Worm (Caenorhabditis elegans): Measurements from ENCODE around the gene C47E12.10.

C47E12.10 gene

DNA sequence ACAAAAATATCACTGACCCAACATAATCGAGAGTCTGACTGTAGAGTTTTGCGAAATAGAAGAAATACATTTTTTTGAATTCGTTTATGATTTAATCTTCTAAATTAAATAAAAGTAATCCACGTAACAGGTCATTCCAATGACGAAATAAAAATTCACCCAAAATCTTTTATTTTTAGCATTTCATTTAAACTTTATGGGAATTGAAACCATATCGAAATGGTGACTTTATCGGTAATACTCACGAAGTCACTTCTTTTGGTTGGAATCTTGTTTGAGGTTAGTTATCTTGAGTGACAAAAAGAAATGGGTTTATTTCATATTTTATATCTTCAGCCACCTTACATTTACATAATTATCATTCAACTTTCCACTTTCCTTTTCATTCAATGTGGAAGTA, at the start of gene C47E12.10, which contains the start of gene C47E12.12:
TSS of gene C47E12.10 (plus strand) at position 172 of the 400 bp plus-strand sequence.
TSS of gene C47E12.12 (minus strand) at position 101 of the 400 bp plus-strand sequence.
- no peak for TF ChIP-seq dao-5 (tag; optimal IDR thresholded peaks at IDR 0.05)
- no peak for TF ChIP-seq him-1 (tag; optimal IDR thresholded peaks at IDR 0.05)
- TF ChIP-seq W03F9.2 (tag; optimal IDR thresholded peaks at IDR 0.05), result no peak

DNA sequence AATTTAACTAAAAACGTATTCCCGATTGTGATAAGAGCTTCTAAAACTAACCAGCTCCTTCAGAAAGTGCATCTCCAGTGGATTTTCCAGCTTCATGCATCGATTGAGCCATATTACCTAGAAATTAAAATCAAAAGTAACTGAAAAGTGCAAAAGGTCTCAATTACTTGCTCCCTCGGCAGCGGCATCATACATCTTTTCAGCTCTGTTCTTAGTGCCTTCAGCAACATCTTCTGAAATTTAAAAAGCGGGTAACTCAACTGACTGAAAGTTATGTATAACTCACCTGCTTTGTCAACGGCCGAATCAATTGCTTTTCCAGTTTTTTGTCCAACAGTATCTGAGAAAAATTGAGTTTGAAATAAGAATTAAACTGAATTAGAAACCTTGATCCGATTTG, 48.2 kb upstream of the C47E12.10 start:
- TF ChIP-seq him-1 (tag; optimal IDR thresholded peaks at IDR 0.05) (no peak), dao-5 (tag; optimal IDR thresholded peaks at IDR 0.05) (no peak), W03F9.2 (tag; optimal IDR thresholded peaks at IDR 0.05) (no peak)

DNA sequence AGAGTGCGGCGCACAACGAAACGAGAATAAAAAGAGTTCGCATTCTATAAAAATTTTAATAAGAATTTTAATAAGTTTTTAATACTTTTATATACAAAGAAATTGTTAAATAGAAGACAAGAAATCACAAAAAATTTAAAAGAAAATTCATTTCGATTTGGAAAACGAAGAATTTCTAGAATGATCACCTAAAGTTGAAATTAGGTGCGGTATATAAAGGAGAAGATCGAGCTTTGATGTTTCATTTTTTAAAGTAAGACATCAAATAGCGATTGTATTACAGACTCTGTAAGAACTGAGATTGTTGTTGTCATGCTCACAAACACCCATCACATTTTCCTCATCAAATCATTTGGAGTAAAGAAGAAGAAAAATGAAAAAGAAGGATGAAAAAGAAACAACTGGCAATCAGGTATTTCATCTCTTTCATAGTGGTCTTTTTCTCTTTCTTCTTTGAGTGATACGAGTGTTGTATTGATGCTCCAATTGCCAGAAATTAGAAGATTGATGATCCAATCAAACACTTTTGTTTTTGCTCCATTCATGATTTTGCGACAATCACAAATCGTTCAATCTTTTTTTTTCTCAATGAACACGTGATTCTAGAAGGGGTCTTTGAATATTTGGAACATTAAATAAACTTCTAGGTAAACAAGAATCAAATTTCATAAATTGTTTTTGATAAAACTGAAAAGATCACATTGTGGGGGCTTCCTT, 44.3 kb upstream of the C47E12.10 start, which contains the start of gene dur-1:
TSS of gene dur-1 (minus strand) at position 51 of the 717 bp plus-strand sequence.
- no peak for TF ChIP-seq him-1 (tag; optimal IDR thresholded peaks at IDR 0.05)
- TF ChIP-seq dao-5 (tag; optimal IDR thresholded peaks at IDR 0.05), result no peak
- TF ChIP-seq W03F9.2 (tag; optimal IDR thresholded peaks at IDR 0.05), result no peak

DNA sequence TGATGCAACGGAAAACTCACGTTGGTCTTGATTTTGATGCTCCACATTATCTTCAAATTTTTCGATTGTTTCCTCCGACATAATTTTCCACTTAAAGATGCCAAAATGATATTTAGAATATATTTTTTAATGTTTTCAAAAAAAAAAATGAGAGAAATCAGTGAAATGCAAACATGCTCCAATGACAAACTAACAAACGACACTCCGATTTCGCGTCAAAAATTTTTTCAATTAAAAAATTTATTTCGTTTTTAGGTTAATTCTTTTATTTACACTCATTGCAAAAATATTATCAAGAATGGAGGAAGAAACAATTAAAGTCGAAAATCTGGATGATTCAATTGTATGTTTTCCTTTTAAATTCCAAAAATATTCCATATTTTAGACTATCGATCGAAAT, 40.5 kb upstream of the C47E12.10 start, which contains the start of the genes trmt-10A and F25H8.2:
TSS of gene trmt-10A (minus strand) at position 159 of the 400 bp plus-strand sequence.
TSS of gene F25H8.2 (plus strand) at position 181 of the 400 bp plus-strand sequence.
- no peak for TF ChIP-seq W03F9.2 (tag; optimal IDR thresholded peaks at IDR 0.05)
- no peak for TF ChIP-seq dao-5 (tag; optimal IDR thresholded peaks at IDR 0.05)

DNA sequence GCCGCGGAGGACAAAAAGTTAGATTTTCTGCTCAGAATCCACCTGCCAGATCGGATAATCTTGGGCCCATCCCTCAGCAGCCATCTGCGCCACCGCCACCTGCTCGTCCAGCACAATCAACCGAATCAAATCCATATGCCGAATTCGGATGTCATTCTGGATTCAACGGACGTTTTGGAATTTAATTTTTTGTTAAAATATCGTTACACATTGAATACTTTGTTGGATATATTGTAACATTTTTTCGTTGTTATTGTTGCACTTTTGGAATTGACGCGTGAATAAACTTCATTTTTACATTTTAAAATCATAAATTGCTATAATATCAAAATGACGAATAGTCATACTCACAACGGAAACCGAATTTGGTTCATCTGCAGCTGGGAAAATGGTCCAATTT, 39.0 kb upstream of the C47E12.10 start, which contains the start of gene spe-29:
TSS of gene spe-29 (plus strand) at position 301 of the 400 bp plus-strand sequence.
- TF ChIP-seq dao-5 (tag; optimal IDR thresholded peaks at IDR 0.05) (no peak), him-1 (tag; optimal IDR thresholded peaks at IDR 0.05) (no peak), W03F9.2 (tag; optimal IDR thresholded peaks at IDR 0.05) (no peak)

DNA sequence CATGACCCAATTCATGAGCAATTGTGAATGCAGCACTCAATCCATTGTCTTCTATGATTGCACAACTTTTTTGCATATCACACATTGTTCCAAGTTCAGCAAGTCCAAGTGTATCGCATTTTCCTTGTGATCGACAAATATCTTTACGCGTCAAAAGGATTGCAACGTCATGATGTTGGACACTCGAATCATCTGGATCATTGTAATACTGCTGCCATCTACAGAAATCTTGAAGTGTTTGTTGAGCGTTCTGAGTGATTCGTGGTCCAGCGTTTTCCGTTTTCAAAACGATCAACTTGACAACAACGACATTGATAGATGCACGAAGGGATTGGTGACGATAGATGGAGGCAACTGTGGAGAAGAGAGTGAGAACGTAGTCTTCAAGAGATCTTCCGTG, 29.4 kb upstream of the C47E12.10 start:
- TF ChIP-seq him-1 (tag; optimal IDR thresholded peaks at IDR 0.05) (no peak), W03F9.2 (tag; optimal IDR thresholded peaks at IDR 0.05) (no peak), dao-5 (tag; optimal IDR thresholded peaks at IDR 0.05) (no peak)

DNA sequence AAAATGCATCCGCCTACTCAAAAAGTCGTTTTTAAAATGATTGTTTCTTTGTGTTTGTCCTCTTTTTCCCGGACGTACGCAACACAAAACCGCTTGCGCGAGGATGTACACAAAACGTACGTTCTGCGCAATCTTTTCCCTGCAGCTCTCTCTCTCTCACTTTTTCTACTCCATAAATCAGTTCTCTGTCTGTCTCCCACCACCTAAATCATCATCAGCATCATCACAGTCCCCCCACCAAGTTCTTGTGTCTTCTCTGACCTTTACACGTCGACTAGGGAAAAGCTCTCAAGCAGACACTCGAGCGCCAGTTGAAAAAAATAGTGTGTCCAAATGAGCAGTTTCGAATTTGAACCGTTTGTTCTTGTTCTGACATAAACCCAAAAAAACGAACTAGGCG, 28.3 kb upstream of the C47E12.10 start:
- TF ChIP-seq dao-5 (tag; optimal IDR thresholded peaks at IDR 0.05) (no peak), him-1 (tag; optimal IDR thresholded peaks at IDR 0.05) (no peak), W03F9.2 (tag; optimal IDR thresholded peaks at IDR 0.05) (no peak)

DNA sequence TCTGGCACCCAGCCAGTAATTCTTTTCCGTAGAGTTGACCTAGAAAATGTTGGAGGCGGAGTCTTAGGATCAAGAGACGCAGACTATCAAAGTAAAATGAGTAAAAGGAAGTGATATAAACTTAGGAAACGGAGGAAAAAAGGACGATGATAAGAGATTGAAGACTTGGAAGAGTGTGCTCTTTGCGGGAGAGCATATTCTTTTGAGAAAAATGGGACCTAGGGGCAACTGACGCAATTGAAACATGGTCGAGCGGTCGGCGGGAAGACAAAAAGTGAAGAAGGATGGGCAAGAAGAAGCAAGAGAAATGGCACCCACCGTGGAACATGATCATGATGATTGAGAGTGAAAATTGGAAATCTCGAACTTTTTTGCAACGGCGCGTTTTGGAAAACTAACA, 24.6 kb upstream of the C47E12.10 start:
- TF ChIP-seq him-1 (tag; optimal IDR thresholded peaks at IDR 0.05) (no peak), W03F9.2 (tag; optimal IDR thresholded peaks at IDR 0.05) (no peak), dao-5 (tag; optimal IDR thresholded peaks at IDR 0.05) (no peak)

DNA sequence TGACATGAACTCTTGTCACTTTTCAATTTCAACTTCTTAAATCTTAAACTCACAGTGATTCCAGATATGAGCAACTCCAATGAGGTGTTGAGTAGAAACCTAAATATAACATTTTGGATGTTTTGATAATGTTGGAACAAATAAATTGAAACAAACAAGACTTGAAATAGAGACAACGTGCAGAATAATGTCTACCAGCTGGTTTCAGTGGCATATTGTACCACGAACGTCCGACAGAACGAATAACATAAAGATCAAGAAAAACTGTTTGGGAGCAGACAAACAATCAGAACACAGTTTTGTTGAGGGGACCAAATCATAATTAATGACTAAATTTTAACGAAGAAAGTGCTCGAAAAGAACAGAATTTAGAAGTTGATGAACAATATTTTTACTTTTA, 19.3 kb upstream of the C47E12.10 start, which contains the start of gene gon-1:
TSS of gene gon-1 (minus strand) at position 101 of the 400 bp plus-strand sequence.
- TF ChIP-seq dao-5 (tag; optimal IDR thresholded peaks at IDR 0.05) (no peak), W03F9.2 (tag; optimal IDR thresholded peaks at IDR 0.05) (no peak), him-1 (tag; optimal IDR thresholded peaks at IDR 0.05) (no peak)

DNA sequence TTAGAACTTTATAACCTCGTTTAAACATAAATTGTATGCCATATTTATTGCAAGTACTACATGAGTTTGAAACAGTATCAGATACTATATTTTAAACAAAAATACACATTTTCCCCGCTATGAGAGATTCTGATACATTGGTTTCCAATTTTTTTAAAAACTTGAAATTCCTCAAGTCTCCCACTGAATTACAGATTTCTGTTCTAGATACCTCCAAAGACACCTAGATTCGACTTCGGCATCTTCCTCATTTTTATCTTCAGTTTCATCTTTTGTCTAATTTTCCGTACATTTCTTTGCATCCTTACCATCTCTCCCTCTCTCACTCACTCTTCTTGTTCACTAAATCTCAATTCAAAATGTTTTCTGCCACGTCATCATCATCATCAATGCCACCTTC, 8.7 kb upstream of the C47E12.10 start, which contains the start of gene T13H10.2:
TSS of gene T13H10.2 (plus strand) at position 301 of the 400 bp plus-strand sequence.
- TF ChIP-seq W03F9.2 (tag; optimal IDR thresholded peaks at IDR 0.05), result no peak
- TF ChIP-seq him-1 (tag; optimal IDR thresholded peaks at IDR 0.05), result no peak
- no peak for TF ChIP-seq dao-5 (tag; optimal IDR thresholded peaks at IDR 0.05)

DNA sequence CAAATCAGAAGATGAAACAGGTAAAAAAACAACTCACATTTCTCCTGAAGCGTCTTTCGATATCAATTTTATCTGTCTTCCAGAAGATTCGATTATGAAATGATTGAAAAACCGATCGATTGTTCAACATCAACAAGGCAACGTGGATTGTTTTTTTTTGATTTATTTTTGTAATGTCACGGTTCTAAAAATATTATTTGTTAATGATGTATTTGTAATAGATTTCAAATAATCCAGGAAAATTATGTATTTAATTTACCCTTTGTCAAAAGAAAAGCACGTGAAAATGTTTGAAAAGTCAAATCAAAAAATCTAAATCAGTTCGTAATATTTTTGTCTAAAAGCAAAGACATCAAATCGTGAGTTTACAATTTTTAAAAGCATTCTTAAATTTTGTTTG, 3.5 kb upstream of the C47E12.10 start, which contains the start of the genes kin-5 and C47E12.11:
TSS of gene kin-5 (minus strand) at position 101 of the 400 bp plus-strand sequence.
TSS of gene C47E12.11 (plus strand) at position 320 of the 400 bp plus-strand sequence.
- TF ChIP-seq W03F9.2 (tag; optimal IDR thresholded peaks at IDR 0.05), result no peak
- no peak for TF ChIP-seq him-1 (tag; optimal IDR thresholded peaks at IDR 0.05)
- no peak for TF ChIP-seq dao-5 (tag; optimal IDR thresholded peaks at IDR 0.05)

DNA sequence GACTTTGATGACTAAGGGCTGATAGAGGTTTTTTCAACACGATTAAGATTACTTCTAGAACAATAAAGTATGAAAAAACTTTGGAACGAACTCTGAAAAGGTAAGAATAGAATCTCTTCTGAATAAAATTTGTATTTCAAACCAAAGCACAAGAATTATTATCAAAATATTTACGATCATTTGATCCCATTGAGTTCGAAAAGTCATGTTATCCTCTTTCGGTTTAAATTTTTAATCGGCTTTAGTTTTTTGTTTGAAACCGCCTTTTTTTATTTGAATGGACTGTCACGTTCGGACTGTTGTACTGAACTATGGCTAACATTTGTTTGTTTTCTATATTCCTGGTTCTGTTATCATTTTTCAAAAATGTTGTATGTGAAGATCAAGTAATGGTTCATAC, 1.8 kb downstream of the C47E12.10 start, which contains the start of gene C47E12.9:
TSS of gene C47E12.9 (plus strand) at position 301 of the 400 bp plus-strand sequence.
- TF ChIP-seq him-1 (tag; optimal IDR thresholded peaks at IDR 0.05), result no peak
- TF ChIP-seq dao-5 (tag; optimal IDR thresholded peaks at IDR 0.05), result no peak
- no peak for TF ChIP-seq W03F9.2 (tag; optimal IDR thresholded peaks at IDR 0.05)

DNA sequence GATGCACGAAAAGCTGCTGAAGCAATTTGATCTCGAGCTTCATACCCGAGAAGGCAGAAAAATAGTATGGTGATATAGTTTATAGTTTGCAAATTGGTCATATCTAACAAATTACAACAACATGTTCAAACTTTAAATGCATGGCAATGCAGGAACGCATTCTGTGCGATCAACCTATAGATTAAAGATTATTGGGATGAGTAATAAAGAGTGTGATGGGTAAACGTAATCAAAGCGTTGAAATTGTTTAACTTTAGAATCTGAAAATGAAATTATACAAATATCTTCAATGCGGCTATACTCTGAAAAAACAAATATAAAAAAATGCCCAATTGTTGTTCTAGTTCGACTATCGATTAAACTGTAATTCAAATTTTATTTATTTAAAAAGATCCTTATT, 3.7 kb downstream of the C47E12.10 start, which contains the start of gene C47E12.14:
TSS of gene C47E12.14 (minus strand) at position 101 of the 400 bp plus-strand sequence.
- no peak for TF ChIP-seq W03F9.2 (tag; optimal IDR thresholded peaks at IDR 0.05)
- TF ChIP-seq dao-5 (tag; optimal IDR thresholded peaks at IDR 0.05), result no peak
- no peak for TF ChIP-seq him-1 (tag; optimal IDR thresholded peaks at IDR 0.05)

DNA sequence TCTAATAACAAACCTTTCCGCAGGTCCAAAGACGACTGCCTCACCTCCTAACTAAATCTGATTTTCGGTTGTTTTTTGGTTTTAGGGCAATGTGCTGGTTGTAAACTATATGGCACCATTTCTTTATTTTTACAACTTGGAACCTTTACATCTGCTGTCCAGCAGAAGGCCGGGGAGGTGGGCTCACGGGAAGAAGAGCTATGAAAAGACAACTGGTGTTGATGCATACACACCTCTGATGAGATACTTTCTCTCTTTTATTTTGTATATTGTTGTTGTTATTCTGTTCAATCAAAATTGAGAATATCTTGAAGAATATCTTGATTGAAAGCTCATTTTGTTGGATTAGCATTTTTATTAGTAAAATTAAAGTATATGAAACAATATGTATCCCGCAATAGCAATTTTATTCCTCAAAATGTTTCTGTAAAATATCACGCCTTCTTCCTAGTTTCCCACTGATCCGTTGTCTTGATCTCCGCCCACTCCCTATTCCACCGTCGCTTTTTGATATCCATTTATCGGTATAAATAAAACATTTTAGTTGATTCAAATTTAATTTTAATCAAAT, 5.1 kb downstream of the C47E12.10 start, which contains the start of gene dhp-2:
TSS of gene dhp-2 (plus strand) at position 521 of the 571 bp plus-strand sequence.
- no peak for TF ChIP-seq dao-5 (tag; optimal IDR thresholded peaks at IDR 0.05)
- TF ChIP-seq him-1 (tag; optimal IDR thresholded peaks at IDR 0.05), result no peak
- TF ChIP-seq W03F9.2 (tag; optimal IDR thresholded peaks at IDR 0.05), result no peak

Measured in whole organism, L4/young adult.